Worm (Caenorhabditis elegans): ENCODE results near the gene F46E10.2.

Gene F46E10.2

ce11 chrV:6513356-6513755, 6.9 kb upstream of the F46E10.2 start:
- peak; percentile 68 for TF ChIP-seq nhr-25 (tag; optimal IDR thresholded peaks at IDR 0.05)
- TF ChIP-seq mml-1 (tag; optimal IDR thresholded peaks at IDR 0.05) = no peak
- no peak for TF ChIP-seq ceh-82 (tag; optimal IDR thresholded peaks at IDR 0.05)
- TF ChIP-seq nhr-23 (tag; optimal IDR thresholded peaks at IDR 0.05) = peak; percentile 1
- peak; percentile 28 for TF ChIP-seq nhr-43 (tag; optimal IDR thresholded peaks at IDR 0.05; ENCODE audit: poor library complexity, severe bottlenecking)
- no peak for TF ChIP-seq eor-1 (tag; optimal IDR thresholded peaks at IDR 0.05)
- TF ChIP-seq unc-39 (tag; optimal IDR thresholded peaks at IDR 0.05) = no peak
- no peak for TF ChIP-seq daf-12 (tag; optimal IDR thresholded peaks at IDR 0.05)

- TF ChIP-seq nhr-43 (tag; optimal IDR thresholded peaks at IDR 0.05; ENCODE audit: poor library complexity, severe bottlenecking) (peak; percentile 18), ceh-9 (tag; optimal IDR thresholded peaks at IDR 0.05) (no peak), nhr-237 (tag; optimal IDR thresholded peaks at IDR 0.05) (no peak), nhr-23 (tag; optimal IDR thresholded peaks at IDR 0.05) (peak; percentile 92), nhr-77 (tag; optimal IDR thresholded peaks at IDR 0.05) (no peak), ceh-28 (tag; optimal IDR thresholded peaks at IDR 0.05) (peak; percentile 46)
Observed at ce11 chrV:6513786-6514430, 6.3 kb upstream of the F46E10.2 start.

ce11 chrV:6514887-6515324, 5.3 kb upstream of the F46E10.2 start, which contains the start of gene dpy-11:
dpy-11 (minus strand) TSS chrV:6515240.
- TF ChIP-seq ceh-28 (tag; optimal IDR thresholded peaks at IDR 0.05) (peak; percentile 10), nhr-43 (tag; optimal IDR thresholded peaks at IDR 0.05; ENCODE audit: poor library complexity, severe bottlenecking) (peak; percentile 85), lsy-12 (tag; optimal IDR thresholded peaks at IDR 0.05) (peak; percentile 46), nfya-1 (tag; optimal IDR thresholded peaks at IDR 0.05; ENCODE audit: insufficient read depth) (peak; percentile 14), ama-1 (optimal IDR thresholded peaks at IDR 0.05) (peak; percentile 99), fkh-10 (GFP tag; optimal IDR thresholded peaks at IDR 0.05) (no peak), nhr-23 (tag; optimal IDR thresholded peaks at IDR 0.05) (peak; percentile 66), tbx-2 (tag; optimal IDR thresholded peaks at IDR 0.05) (peak; percentile 43), nhr-25 (tag; optimal IDR thresholded peaks at IDR 0.05) (peak; percentile 66), nhr-28 (tag; optimal IDR thresholded peaks at IDR 0.05) (no peak), egl-5 (tag; optimal IDR thresholded peaks at IDR 0.05) (peak; percentile 52), elt-3 (tag; optimal IDR thresholded peaks at IDR 0.05) (peak in 1 of 3 experiments; percentile 85), elt-2 (tag; optimal IDR thresholded peaks at IDR 0.05) (peak; percentile 29), nhr-67 (tag; optimal IDR thresholded peaks at IDR 0.05) (no peak), nhr-77 (tag; optimal IDR thresholded peaks at IDR 0.05) (no peak), lin-39 (tag; optimal IDR thresholded peaks at IDR 0.05) (peak; percentile 24)

ce11 chrV:6515344-6515743, 4.9 kb upstream of the F46E10.2 start:
- TF ChIP-seq eor-1 (tag; optimal IDR thresholded peaks at IDR 0.05) = no peak
- no peak for TF ChIP-seq fos-1 (tag; optimal IDR thresholded peaks at IDR 0.05)
- no peak for TF ChIP-seq fkh-2 (tag; optimal IDR thresholded peaks at IDR 0.05)
- TF ChIP-seq pqm-1 (tag; optimal IDR thresholded peaks at IDR 0.05) = no peak
- TF ChIP-seq R02D3.7 (tag; optimal IDR thresholded peaks at IDR 0.05) = no peak
- TF ChIP-seq pha-4 (tag; optimal IDR thresholded peaks at IDR 0.05) = no peak
- no peak for TF ChIP-seq jun-1 (tag; optimal IDR thresholded peaks at IDR 0.05)
- no peak for TF ChIP-seq nhr-11 (tag; optimal IDR thresholded peaks at IDR 0.05)
- TF ChIP-seq nhr-23 (tag; optimal IDR thresholded peaks at IDR 0.05) = no peak
- TF ChIP-seq egl-5 (tag; optimal IDR thresholded peaks at IDR 0.05) = no peak
- TF ChIP-seq elt-3 (tag; optimal IDR thresholded peaks at IDR 0.05) = no peak
- TF ChIP-seq lin-39 (tag; optimal IDR thresholded peaks at IDR 0.05) = no peak
- TF ChIP-seq ama-1 (optimal IDR thresholded peaks at IDR 0.05) = no peak
- no peak for TF ChIP-seq nhr-77 (tag; optimal IDR thresholded peaks at IDR 0.05)
- no peak for TF ChIP-seq nfya-1 (tag; optimal IDR thresholded peaks at IDR 0.05; ENCODE audit: insufficient read depth)
- no peak for TF ChIP-seq lsy-12 (tag; optimal IDR thresholded peaks at IDR 0.05)
- TF ChIP-seq zag-1 (tag; optimal IDR thresholded peaks at IDR 0.05) = no peak

ce11 chrV:6516491-6517304, 3.5 kb upstream of the F46E10.2 start, which contains the start of gene mdh-1:
mdh-1 (minus strand) TSS chrV:6516526.
- TF ChIP-seq hmg-11 (tag; optimal IDR thresholded peaks at IDR 0.05) (peak; percentile 31), ceh-28 (tag; optimal IDR thresholded peaks at IDR 0.05) (peak; percentile 55), egl-5 (tag; optimal IDR thresholded peaks at IDR 0.05) (no peak), nhr-67 (tag; optimal IDR thresholded peaks at IDR 0.05) (no peak), nhr-28 (tag; optimal IDR thresholded peaks at IDR 0.05) (no peak), pha-4 (tag; optimal IDR thresholded peaks at IDR 0.05) (peak; percentile 70), ceh-9 (tag; optimal IDR thresholded peaks at IDR 0.05) (no peak), sea-2 (GFP tag; optimal IDR thresholded peaks at IDR 0.05) (no peak), eor-1 (tag; optimal IDR thresholded peaks at IDR 0.05) (no peak), nfya-1 (tag; optimal IDR thresholded peaks at IDR 0.05; ENCODE audit: insufficient read depth) (peak; percentile 10), pqm-1 (tag; optimal IDR thresholded peaks at IDR 0.05) (no peak), mml-1 (tag; optimal IDR thresholded peaks at IDR 0.05) (no peak), elt-1 (tag; optimal IDR thresholded peaks at IDR 0.05) (no peak), skn-1 (tag; optimal IDR thresholded peaks at IDR 0.05) (no peak), R02D3.7 (tag; optimal IDR thresholded peaks at IDR 0.05) (no peak), nhr-77 (tag; optimal IDR thresholded peaks at IDR 0.05) (no peak), nhr-76 (tag; optimal IDR thresholded peaks at IDR 0.05) (no peak), nhr-43 (tag; optimal IDR thresholded peaks at IDR 0.05; ENCODE audit: poor library complexity, severe bottlenecking) (no peak), snpc-4 (tag; optimal IDR thresholded peaks at IDR 0.05) (peak; percentile 21), unc-39 (tag; optimal IDR thresholded peaks at IDR 0.05) (no peak), lin-15B (tag; optimal IDR thresholded peaks at IDR 0.05) (peak; percentile 38), fkh-2 (tag; optimal IDR thresholded peaks at IDR 0.05) (no peak), elt-2 (tag; optimal IDR thresholded peaks at IDR 0.05) (peak; percentile 30)

Data from whole organism, L3 larva.